Fruit fly (Drosophila melanogaster): ENCODE measurements around the gene CG32816.
A peak's percentile ranks its signal among the peaks of the same experiment; 100 is the strongest.

Gene CG32816

DNA sequence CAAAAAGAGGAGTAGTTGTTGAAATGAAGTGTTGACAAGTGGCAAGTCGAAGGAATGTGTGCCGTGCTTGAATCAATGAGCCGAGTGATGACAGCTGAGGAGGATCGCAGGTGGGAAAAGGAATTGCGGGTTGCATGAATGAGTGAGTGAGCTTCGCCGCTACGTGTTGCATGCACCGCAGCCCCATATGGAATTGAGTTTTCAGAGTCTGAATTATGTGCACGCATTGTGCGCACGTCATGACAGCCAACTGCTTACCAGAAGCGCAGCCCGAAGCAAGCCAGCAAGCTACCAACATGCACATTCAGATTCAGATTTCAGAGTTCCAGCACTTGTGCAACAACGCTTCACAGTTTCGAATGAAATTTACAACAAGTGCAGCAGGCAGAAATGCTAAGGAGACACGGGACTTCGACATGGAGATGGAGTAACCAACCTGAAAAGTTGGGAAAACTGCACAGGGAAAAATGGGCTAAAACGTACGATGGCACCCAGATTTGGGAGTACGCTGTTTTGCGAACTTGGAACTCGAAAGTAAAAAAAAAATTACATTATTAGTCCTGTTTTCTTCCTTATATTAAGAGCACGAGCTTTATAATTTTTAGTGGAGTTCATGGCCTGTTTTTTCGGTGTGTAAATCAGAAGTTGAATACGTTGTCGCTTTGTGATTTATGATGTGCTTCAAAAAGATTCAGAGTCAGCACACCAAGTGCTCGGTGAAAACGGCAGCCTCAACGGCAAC is 84.6 kb downstream of the CG32816 start (continued):
- TF ChIP-seq CG6163 (GFP tag; IDR thresholded peaks at IDR 0.05) (0 out of 3 replicates have a peak, but pooled peaks have one; percentile 29), Sox102F (GFP tag; optimal IDR thresholded peaks at IDR 0.05) (peak; percentile 29), CG11294 (GFP tag; IDR thresholded peaks at IDR 0.05) (no peak), achi (GFP tag; optimal IDR thresholded peaks at IDR 0.05) (peak; percentile 16), CG4318 (GFP tag; optimal IDR thresholded peaks at IDR 0.05) (no peak), CG3919 (GFP tag; optimal IDR thresholded peaks at IDR 0.05) (peak; percentile 17), Blimp-1 (GFP tag; optimal IDR thresholded peaks at IDR 0.05) (no peak), CG8319 (GFP tag; optimal IDR thresholded peaks at IDR 0.05) (no peak), Lpt (GFP tag; optimal IDR thresholded peaks at IDR 0.05) (no peak)

DNA sequence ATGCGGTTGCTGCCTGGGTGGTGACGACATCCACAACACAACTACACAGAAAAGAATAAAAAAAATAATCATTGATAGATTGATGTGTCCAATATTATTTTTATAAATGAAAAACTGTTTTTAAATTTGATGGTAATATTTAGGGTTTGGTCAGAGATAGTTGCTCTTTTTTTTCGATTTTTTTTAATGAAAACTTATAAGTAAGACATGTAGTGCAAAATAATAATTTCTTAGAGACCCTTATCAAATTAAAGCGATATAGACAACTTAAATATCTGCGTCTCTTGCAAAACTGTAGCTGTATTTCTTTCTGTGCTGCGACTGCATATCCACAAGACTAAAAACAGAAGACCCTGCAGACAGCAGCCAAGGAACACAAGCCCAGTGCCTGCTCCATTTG is 91.0 kb downstream of the CG32816 start:
- TF ChIP-seq Blimp-1 (GFP tag; optimal IDR thresholded peaks at IDR 0.05) (no peak), CG8319 (GFP tag; optimal IDR thresholded peaks at IDR 0.05) (no peak), Eip78C (GFP tag) (peak; percentile 87), spab (GFP tag; optimal IDR thresholded peaks at IDR 0.05) (peak; percentile 43), Ets21C (GFP tag; optimal IDR thresholded peaks at IDR 0.05) (no peak), Met (GFP tag; optimal IDR thresholded peaks at IDR 0.05) (peak; percentile 27), Sox102F (GFP tag; optimal IDR thresholded peaks at IDR 0.05) (no peak), CG1621 (tag; optimal IDR thresholded peaks at IDR 0.05) (no peak), CG8119 (GFP tag; IDR thresholded peaks at IDR 0.05) (no peak), lz (GFP tag; optimal IDR thresholded peaks at IDR 0.05) (peak; percentile 21), CG15336 (GFP tag; IDR thresholded peaks at IDR 0.05) (no peak), Ets96B (tag; optimal IDR thresholded peaks at IDR 0.05) (peak; percentile 69), cyc (GFP tag; optimal IDR thresholded peaks at IDR 0.05) (peak; percentile 18), Eip93F (GFP tag; optimal IDR thresholded peaks at IDR 0.05) (no peak), achi (GFP tag; optimal IDR thresholded peaks at IDR 0.05) (peak; percentile 34), CG4318 (GFP tag; optimal IDR thresholded peaks at IDR 0.05) (no peak), salr (GFP tag; optimal IDR thresholded peaks at IDR 0.05) (no peak), CG10669 (GFP tag; optimal IDR thresholded peaks at IDR 0.05) (peak; percentile 64), CG6808 (GFP tag; optimal IDR thresholded peaks at IDR 0.05) (peak; percentile 56), CG6276 (GFP tag; optimal IDR thresholded peaks at IDR 0.05) (no peak), CG34406 (GFP tag; optimal IDR thresholded peaks at IDR 0.05) (peak; percentile 14), CG3032 (tag; optimal IDR thresholded peaks at IDR 0.05) (peak; percentile 75), CG6854 (GFP tag; optimal IDR thresholded peaks at IDR 0.05) (no peak), Gug (GFP tag; IDR thresholded peaks at IDR 0.05) (no peak), CG11294 (GFP tag; IDR thresholded peaks at IDR 0.05) (no peak), net (GFP tag; optimal IDR thresholded peaks at IDR 0.05) (no peak), fd59A (GFP tag; optimal IDR thresholded peaks at IDR 0.05) (peak; percentile 55), vri (GFP tag; optimal IDR thresholded peaks at IDR 0.05) (no peak), CG6163 (GFP tag; IDR thresholded peaks at IDR 0.05) (no peak), OdsH (GFP tag; optimal IDR thresholded peaks at IDR 0.05) (peak; percentile 2), Hr38 (GFP tag; optimal IDR thresholded peaks at IDR 0.05) (no peak), dsx (GFP tag; optimal IDR thresholded peaks at IDR 0.05; ENCODE audit: poor library complexity, severe bottlenecking) (peak; percentile 65), CG10631 (GFP tag; optimal IDR thresholded peaks at IDR 0.05) (peak; percentile 58), Hr39 (GFP tag; optimal IDR thresholded peaks at IDR 0.05) (no peak), CG3919 (GFP tag; optimal IDR thresholded peaks at IDR 0.05) (peak; percentile 36), acj6 (GFP tag; optimal IDR thresholded peaks at IDR 0.05) (peak; percentile 33), CG32006 (GFP tag; optimal IDR thresholded peaks at IDR 0.05) (no peak), CG16779 (tag; optimal IDR thresholded peaks at IDR 0.05) (no peak), topi (GFP tag; optimal IDR thresholded peaks at IDR 0.05) (peak; percentile 36), pdm3 (GFP tag; optimal IDR thresholded peaks at IDR 0.05) (peak; percentile 31), Eip75B (GFP tag; optimal IDR thresholded peaks at IDR 0.05) (peak; percentile 51), esn (GFP tag; optimal IDR thresholded peaks at IDR 0.05) (peak; percentile 35), svp (GFP tag) (peak; percentile 67), Smox (GFP tag; optimal IDR thresholded peaks at IDR 0.05) (peak; percentile 22), CG9139 (GFP tag; optimal IDR thresholded peaks at IDR 0.05) (no peak), Sox14 (GFP tag; optimal IDR thresholded peaks at IDR 0.05) (peak; percentile 11), eg (GFP tag; IDR thresholded peaks at IDR 0.05) (no peak)

Data from whole organism, prepupa.